Worm (Caenorhabditis elegans): Measurements from ENCODE around the gene T26H5.4.

- TF ChIP-seq blmp-1 (tag; optimal IDR thresholded peaks at IDR 0.05; ENCODE audit: insufficient read depth) (no peak), ceh-16 (tag; optimal IDR thresholded peaks at IDR 0.05) (no peak), dmd-4 (tag; optimal IDR thresholded peaks at IDR 0.05) (no peak), nhr-10 (tag; optimal IDR thresholded peaks at IDR 0.05) (no peak), ama-1 (optimal IDR thresholded peaks at IDR 0.05) (no peak), aly-2 (tag; optimal IDR thresholded peaks at IDR 0.05) (no peak), nhr-77 (tag; optimal IDR thresholded peaks at IDR 0.05) (no peak), zag-1 (tag; optimal IDR thresholded peaks at IDR 0.05) (no peak), snpc-4 (tag; optimal IDR thresholded peaks at IDR 0.05) (no peak), elt-3 (tag; optimal IDR thresholded peaks at IDR 0.05) (no peak)
These were observed 46.6 kb downstream of the T26H5.4 start, which contains the start of gene fbxa-135 for ce11 chrV:15401856-15402314.
